Fruit fly (Drosophila melanogaster): ENCODE measurements around the gene tilB.
A peak's percentile ranks its signal among the peaks of the same experiment; 100 is the strongest.

tilB gene

dm6 chrX:22480612-22481011, 31.1 kb downstream of the tilB start:
- no peak for TF ChIP-seq noc (tag; optimal IDR thresholded peaks at IDR 0.05)

DNA sequence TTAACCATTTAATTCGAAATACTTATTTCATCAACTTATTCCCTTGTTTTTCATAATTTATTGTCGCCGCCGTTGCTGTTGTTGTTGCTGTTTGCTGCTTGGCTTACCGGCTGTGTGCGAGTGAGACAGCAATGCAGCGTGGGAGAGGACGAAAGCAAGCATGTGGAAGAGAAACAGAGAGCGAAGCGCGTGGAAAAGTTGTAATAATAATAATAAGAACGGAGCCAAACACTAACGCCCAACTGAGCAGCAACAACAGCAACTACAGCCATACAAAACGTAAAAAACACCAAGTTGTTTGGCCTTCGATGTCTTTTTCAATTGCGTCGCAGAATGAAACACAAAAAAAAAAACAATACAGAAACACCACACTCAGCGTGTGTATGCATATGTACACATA, 31.6 kb downstream of the tilB start:
- no peak for TF ChIP-seq noc (tag; optimal IDR thresholded peaks at IDR 0.05)

DNA sequence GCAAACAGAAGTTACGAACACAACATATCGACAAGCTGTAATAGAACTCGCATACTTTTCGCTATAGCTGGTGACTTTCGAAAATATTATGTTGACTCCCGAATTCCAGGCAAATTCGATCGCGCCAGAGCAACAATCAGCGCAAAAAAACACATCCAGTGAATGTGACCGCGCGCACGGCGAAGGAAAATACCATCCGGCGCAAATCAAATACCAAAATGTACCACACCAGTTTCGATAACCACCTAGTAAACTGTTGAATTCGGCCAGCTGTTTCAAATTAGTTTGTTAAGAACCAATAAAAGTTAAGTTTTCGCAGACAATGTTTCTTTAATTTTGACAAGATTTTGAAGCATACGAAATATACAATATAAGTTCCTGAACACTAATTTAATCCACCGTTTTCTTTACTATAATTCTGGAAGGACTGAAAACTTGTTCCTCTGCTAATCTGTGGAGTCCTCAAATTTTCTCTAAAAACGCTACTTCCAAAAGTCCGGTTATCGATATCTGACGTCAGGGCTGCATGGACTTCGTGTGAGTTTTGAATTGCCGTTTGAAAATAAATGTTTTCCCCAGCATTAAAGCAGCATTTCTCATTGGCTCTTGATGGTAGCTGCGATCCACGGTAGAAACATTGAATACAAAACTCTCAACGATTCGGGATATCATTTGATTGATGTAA, 32.5 kb downstream of the tilB start, which contains the start of the genes Cp110 and CG12576:
Gene Cp110, plus strand, starts transcription at position 223 of the 685 bp plus-strand sequence.
Gene CG12576, minus strand, starts transcription at position 498 of the 685 bp plus-strand sequence.
- no peak for TF ChIP-seq noc (tag; optimal IDR thresholded peaks at IDR 0.05)

- no peak for TF ChIP-seq noc (tag; optimal IDR thresholded peaks at IDR 0.05)
Measured at dm6 chrX:22486487-22486886, 37.0 kb downstream of the tilB start.

dm6 chrX:22486919-22487634, 37.5 kb downstream of the tilB start:
- no peak for TF ChIP-seq noc (tag; optimal IDR thresholded peaks at IDR 0.05)

DNA sequence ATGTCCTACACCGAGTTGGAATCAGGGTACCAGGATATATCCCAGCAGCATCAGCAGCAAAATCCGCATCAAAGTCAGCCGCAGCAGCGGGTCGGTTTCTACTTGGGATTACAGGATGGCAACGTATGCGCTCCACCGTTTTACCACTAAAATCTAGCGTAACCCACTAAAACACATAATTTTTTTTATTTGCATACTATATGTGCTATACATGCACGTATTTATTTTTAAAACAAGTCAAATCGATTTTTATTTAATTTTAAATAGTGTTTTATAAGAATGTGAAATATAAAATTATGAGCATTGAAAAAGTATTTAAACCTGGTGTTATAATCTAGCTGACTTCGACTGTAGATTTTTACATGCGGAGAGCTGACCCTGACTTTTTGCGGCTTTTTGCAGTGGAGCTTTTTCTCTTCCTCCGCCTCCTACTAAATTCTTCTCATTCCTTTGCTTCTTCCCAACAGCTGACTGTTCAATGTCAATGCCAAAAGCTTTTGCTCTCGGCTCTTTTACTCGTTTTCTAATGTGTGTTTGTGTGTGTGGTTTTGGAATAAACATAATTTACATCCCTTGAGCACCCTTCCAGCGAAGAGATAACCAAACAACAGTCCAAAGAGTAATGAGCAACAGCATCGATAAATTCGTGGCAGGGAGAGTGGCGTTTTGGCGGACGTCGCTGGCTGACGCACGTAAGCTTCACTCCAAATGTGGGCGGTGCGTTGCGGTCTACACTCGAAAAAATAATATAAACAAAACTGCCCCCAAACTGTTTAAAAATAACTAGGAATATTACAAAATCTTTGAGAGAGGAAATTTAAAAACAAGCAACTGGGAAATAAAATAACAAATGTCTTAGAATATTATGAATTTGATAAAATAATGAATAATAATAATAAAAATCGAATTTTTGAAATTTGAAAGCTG, 38.4 kb downstream of the tilB start:
- TF ChIP-seq noc (tag; optimal IDR thresholded peaks at IDR 0.05), result peak; percentile 2

DNA sequence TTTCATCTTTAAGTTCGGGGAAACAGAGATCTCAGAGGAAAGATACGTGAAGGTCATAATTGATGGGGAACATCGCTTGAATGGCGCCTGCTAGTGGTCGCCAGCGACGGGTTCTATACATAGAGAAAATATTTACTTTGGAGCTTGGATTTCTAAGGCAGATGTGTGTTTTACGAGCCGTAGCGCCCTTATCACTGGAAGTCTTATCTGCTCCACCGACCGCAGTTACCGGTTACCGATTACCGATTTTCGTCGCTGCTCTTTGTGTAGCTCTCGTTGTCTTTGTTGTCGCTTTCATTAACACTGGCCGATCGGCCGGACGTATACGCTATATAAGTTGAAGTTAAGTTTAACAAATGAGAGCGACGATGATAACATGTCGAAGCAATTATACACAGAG, 41.0 kb downstream of the tilB start:
- no peak for TF ChIP-seq noc (tag; optimal IDR thresholded peaks at IDR 0.05)

- TF ChIP-seq noc (tag; optimal IDR thresholded peaks at IDR 0.05), result peak; percentile 84
Measured at dm6 chrX:22491028-22491769, 41.7 kb downstream of the tilB start.

- TF ChIP-seq noc (tag; optimal IDR thresholded peaks at IDR 0.05), result no peak
Measured at dm6 chrX:22499557-22499956, 50.0 kb downstream of the tilB start.
